Worm (Caenorhabditis elegans) whole organism, L4/young adult: ENCODE data around the gene aipl-1.

Experiments
- W03F9.2 ChIP-seq: fragments of 150-350 bp; optimal IDR thresholded peaks from 2 replicates; lab custom pipeline; 2014; ENCODE audit warnings: missing biosample characterization, missing genetic modification characterization
- dao-5 ChIP-seq: sonication (generic microtip); optimal IDR thresholded peaks from 2 replicates; lab custom pipeline; 2016; ENCODE audit warnings: missing genotype, missing genetic modification characterization, moderate library complexity, missing compliant biosample characterization

DNA sequence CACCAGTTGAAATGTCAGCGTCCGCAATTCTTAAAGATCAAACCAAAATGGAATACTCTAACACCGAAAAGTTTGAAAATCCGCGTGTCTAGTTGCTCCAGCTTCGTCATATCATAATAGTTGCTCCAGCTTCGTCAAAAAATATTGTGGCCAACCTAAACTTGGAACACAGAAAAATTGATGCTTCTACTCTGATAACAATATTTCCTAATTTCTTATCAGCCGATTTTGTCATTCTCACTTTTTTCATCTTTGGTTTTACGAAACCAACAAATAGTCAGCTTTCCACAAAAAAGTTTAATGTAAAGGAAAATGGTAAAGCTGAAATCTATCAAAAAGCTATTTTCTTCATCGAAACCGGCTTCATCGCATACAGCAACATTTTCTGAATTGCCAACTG, 45.8 kb upstream of the aipl-1 start, which contains the start of gene fbxa-84:
- no peak for TF ChIP-seq dao-5 (tag; lab: Kevin White, UChicago)
- TF ChIP-seq W03F9.2 (tag; lab: Kevin White, UChicago) = no peak
